Worm (Caenorhabditis elegans) whole organism, mixed stage, embryonic: ENCODE results near the gene Y4C6B.7.

ENCODE experiments used
- M03D4.4 ChIP-seq: sonication (generic microtip); optimal IDR thresholded peaks from 2 replicates; lab custom pipeline; 2017; ENCODE audit warnings: mild to moderate bottlenecking, missing genetic modification characterization, missing compliant biosample characterization
- bed-3 ChIP-seq: fragments of 200-800 bp; sonication (Bioruptor generic); optimal IDR thresholded peaks from 3 replicates; lab custom pipeline; 2018; ENCODE audit warnings: mild to moderate bottlenecking, missing genetic modification characterization, moderate library complexity, missing compliant biosample characterization
- ceh-43 ChIP-seq: fragments of 200-800 bp; sonication (Bioruptor generic); optimal IDR thresholded peaks from 2 replicates; lab custom pipeline; 2018; ENCODE audit warnings: mild to moderate bottlenecking, missing genetic modification characterization, moderate library complexity, missing compliant biosample characterization
- ceh-83 ChIP-seq: fragments of 200-800 bp; sonication (Bioruptor generic); optimal IDR thresholded peaks from 2 replicates; lab custom pipeline; 2018; ENCODE audit warnings: mild to moderate bottlenecking, missing genetic modification characterization, missing compliant biosample characterization
- drap-1 ChIP-seq: fragments of 200-800 bp; sonication (Bioruptor generic); optimal IDR thresholded peaks from 3 replicates; lab custom pipeline; 2018; ENCODE audit warnings: mild to moderate bottlenecking, missing genetic modification characterization, missing compliant biosample characterization
- elt-1 ChIP-seq: sonication (generic microtip); optimal IDR thresholded peaks from 2 replicates; lab custom pipeline; 2017; ENCODE audit warnings: missing genetic modification characterization, mild to moderate bottlenecking, missing compliant biosample characterization, antibody characterized with exemption, moderate library complexity, borderline replicate concordance; ENCODE audit not compliant: insufficient read depth
- elt-3 ChIP-seq: fragments of 150-350 bp; optimal IDR thresholded peaks from 2 replicates; lab custom pipeline; 2014; ENCODE audit warnings: missing biosample characterization, missing genetic modification characterization
- flh-1 ChIP-seq: fragments of 200-800 bp; sonication (Bioruptor generic); optimal IDR thresholded peaks from 2 replicates; lab custom pipeline; 2018; ENCODE audit warnings: mild to moderate bottlenecking, missing genetic modification characterization, moderate library complexity, missing compliant biosample characterization
- ham-2 ChIP-seq: fragments of 200-800 bp; sonication (Bioruptor generic); optimal IDR thresholded peaks from 2 replicates; lab custom pipeline; 2018; ENCODE audit warnings: mild to moderate bottlenecking, missing genetic modification characterization, missing compliant biosample characterization
- hlh-1 ChIP-seq: fragments of 150-350 bp; optimal IDR thresholded peaks from 2 replicates; lab custom pipeline; 2014; ENCODE audit warnings: missing biosample characterization, missing genetic modification reagents, missing genetic modification characterization
- lin-13 ChIP-seq: fragments of 150-350 bp; optimal IDR thresholded peaks from 2 replicates; lab custom pipeline; 2014; ENCODE audit warnings: missing biosample characterization, missing genetic modification characterization
- lin-32 ChIP-seq: fragments of 200-800 bp; sonication (Bioruptor generic); optimal IDR thresholded peaks from 2 replicates; lab custom pipeline; 2018; ENCODE audit warnings: mild to moderate bottlenecking, missing genetic modification characterization, missing compliant biosample characterization
- lsy-2 ChIP-seq: fragments of 150-350 bp; optimal IDR thresholded peaks from 2 replicates; lab custom pipeline; 2014; ENCODE audit warnings: missing biosample characterization, missing genetic modification characterization
- mab-5 ChIP-seq: fragments of 150-350 bp; optimal IDR thresholded peaks from 2 replicates; lab custom pipeline; 2014; ENCODE audit warnings: missing biosample characterization, missing genetic modification characterization
- mep-1 ChIP-seq: fragments of 150-350 bp; optimal IDR thresholded peaks from 2 replicates; lab custom pipeline; 2017; ENCODE audit warnings: missing biosample characterization, missing genetic modification reagents, missing genetic modification characterization, inconsistent platforms
- nhr-12 ChIP-seq: fragments of 150-350 bp; optimal IDR thresholded peaks from 2 replicates; lab custom pipeline; 2014; ENCODE audit warnings: missing biosample characterization, missing genetic modification characterization
- nhr-2 ChIP-seq: fragments of 150-350 bp; optimal IDR thresholded peaks from 2 replicates; lab custom pipeline; 2014; ENCODE audit warnings: missing biosample characterization, missing genetic modification characterization
- nhr-237 ChIP-seq: fragments of 150-350 bp; optimal IDR thresholded peaks from 2 replicates; lab custom pipeline; 2014; ENCODE audit warnings: missing biosample characterization, missing genetic modification characterization
- nhr-28 ChIP-seq: fragments of 150-350 bp; optimal IDR thresholded peaks from 2 replicates; lab custom pipeline; 2014; ENCODE audit warnings: missing biosample characterization, missing genetic modification characterization
- nhr-76 ChIP-seq: sonication (generic microtip); optimal IDR thresholded peaks from 2 replicates; lab custom pipeline; 2017; ENCODE audit warnings: missing biosample characterization, missing genetic modification characterization
- pha-4 ChIP-seq: fragments of 150-350 bp; optimal IDR thresholded peaks from 2 replicates; lab custom pipeline; 2018; ENCODE audit warnings: missing biosample characterization, missing genetic modification reagents, missing genetic modification characterization
- sem-2 ChIP-seq: fragments of 200-800 bp; sonication (Bioruptor generic); optimal IDR thresholded peaks from 2 replicates; lab custom pipeline; 2018; ENCODE audit warnings: mild to moderate bottlenecking, missing genetic modification characterization, missing compliant biosample characterization
- sptf-1 ChIP-seq: sonication (generic microtip); optimal IDR thresholded peaks from 2 replicates; lab custom pipeline; 2017; ENCODE audit warnings: mild to moderate bottlenecking, missing genetic modification characterization, moderate library complexity, missing compliant biosample characterization
- tbx-8 ChIP-seq: fragments of 200-800 bp; sonication (Bioruptor generic); optimal IDR thresholded peaks from 2 replicates; lab custom pipeline; 2018; ENCODE audit warnings: mild to moderate bottlenecking, missing genetic modification characterization, moderate library complexity, missing compliant biosample characterization
- unc-120 ChIP-seq: sonication (generic microtip); optimal IDR thresholded peaks from 2 replicates; lab custom pipeline; 2017; ENCODE audit warnings: missing genetic modification characterization, missing compliant biosample characterization; ENCODE audit not compliant: poor library complexity, severe bottlenecking
- unc-39 ChIP-seq: fragments of 150-350 bp; optimal IDR thresholded peaks from 2 replicates; lab custom pipeline; 2014; ENCODE audit warnings: missing biosample characterization, missing genetic modification characterization
- unc-62 ChIP-seq: fragments of 150-350 bp; optimal IDR thresholded peaks from 2 replicates; lab custom pipeline; 2014; ENCODE audit warnings: missing biosample characterization, missing genetic modification reagents, missing genetic modification characterization
- zip-8 ChIP-seq: fragments of 150-350 bp; optimal IDR thresholded peaks from 2 replicates; lab custom pipeline; 2014; ENCODE audit warnings: missing biosample characterization, missing genetic modification characterization
- ztf-11 ChIP-seq: fragments of 150-350 bp; optimal IDR thresholded peaks from 2 replicates; lab custom pipeline; 2014; ENCODE audit warnings: missing biosample characterization, missing genetic modification characterization

Y4C6B.7 gene

ce11 chrIV:5382609-5383008 is 29.3 kb upstream of the Y4C6B.7 start, which contains the start of gene F41H10.1:
TSS of gene F41H10.1 (plus strand) at chrIV:5382909.
- TF ChIP-seq elt-3 (tag; lab: Kevin White, UChicago) (no peak), pha-4 (tag; lab: Kevin White, UChicago) (no peak), nhr-237 (tag; lab: Kevin White, UChicago) (no peak), bed-3 (no peak), ztf-11 (tag; lab: Kevin White, UChicago) (no peak), mep-1 (tag; lab: Kevin White, UChicago) (no peak)

- TF ChIP-seq mab-5 (tag; lab: Kevin White, UChicago): no peak
- no peak for TF ChIP-seq ham-2 (GFP tag; lab: Kevin White, UChicago)
- no peak for TF ChIP-seq sem-2 (GFP tag; lab: Kevin White, UChicago)
Measured at ce11 chrIV:5381334-5381733, 28.1 kb upstream of the Y4C6B.7 start, which contains the start of gene F41H10.2. TSS of gene F41H10.2 (plus strand) at chrIV:5381634.

ce11 chrIV:5380140-5380539 is 26.9 kb upstream of the Y4C6B.7 start:
- TF ChIP-seq nhr-2 (tag; lab: Kevin White, UChicago): no peak
- TF ChIP-seq mep-1 (tag; lab: Kevin White, UChicago): no peak
- no peak for TF ChIP-seq pha-4 (tag; lab: Kevin White, UChicago)
- TF ChIP-seq unc-39 (tag; lab: Kevin White, UChicago): no peak
- no peak for TF ChIP-seq hlh-1
- TF ChIP-seq lin-13 (tag; lab: Kevin White, UChicago): no peak
- TF ChIP-seq sptf-1 (tag; lab: Kevin White, UChicago): no peak
- TF ChIP-seq unc-62: no peak
- TF ChIP-seq ceh-83 (GFP tag; lab: Kevin White, UChicago): no peak
- TF ChIP-seq lsy-2 (tag; lab: Kevin White, UChicago): no peak
- TF ChIP-seq M03D4.4 (tag; lab: Kevin White, UChicago): no peak
- no peak for TF ChIP-seq nhr-12

- TF ChIP-seq nhr-28 (tag; lab: Kevin White, UChicago) (no peak), tbx-8 (GFP tag; lab: Kevin White, UChicago) (no peak), nhr-2 (tag; lab: Kevin White, UChicago) (no peak), nhr-76 (tag; lab: Kevin White, UChicago) (no peak), lin-32 (GFP tag; lab: Kevin White, UChicago) (no peak), lin-13 (tag; lab: Kevin White, UChicago) (no peak), ceh-43 (GFP tag; lab: Kevin White, UChicago) (no peak), unc-120 (tag; lab: Kevin White, UChicago) (no peak), elt-3 (tag; lab: Kevin White, UChicago) (no peak), sem-2 (GFP tag; lab: Kevin White, UChicago) (no peak), ztf-11 (tag; lab: Kevin White, UChicago) (no peak), flh-1 (GFP tag; lab: Kevin White, UChicago) (no peak), nhr-12 (no peak), M03D4.4 (tag; lab: Kevin White, UChicago) (no peak), elt-1 (tag; lab: Kevin White, UChicago) (no peak), mep-1 (tag; lab: Kevin White, UChicago) (no peak), unc-62 (no peak)
Measured at ce11 chrIV:5377062-5377461, 23.8 kb upstream of the Y4C6B.7 start, which contains the start of gene elo-5. TSS of gene elo-5 (minus strand) at chrIV:5377117.

- TF ChIP-seq elt-1 (tag; lab: Kevin White, UChicago) (no peak), zip-8 (tag; lab: Kevin White, UChicago) (no peak)
Measured at ce11 chrIV:5374946-5375345, 21.7 kb upstream of the Y4C6B.7 start.

- TF ChIP-seq drap-1 (GFP tag; lab: Kevin White, UChicago): no peak
Measured at ce11 chrIV:5374321-5374720, 21.1 kb upstream of the Y4C6B.7 start.
